Worm (Caenorhabditis elegans): ENCODE results near the gene gskl-1.
"Not testable (repeated sequence)": the region's sequence is repeated elsewhere in the genome, so short reads cannot be mapped to it uniquely, and the experiment has no call there.

DNA sequence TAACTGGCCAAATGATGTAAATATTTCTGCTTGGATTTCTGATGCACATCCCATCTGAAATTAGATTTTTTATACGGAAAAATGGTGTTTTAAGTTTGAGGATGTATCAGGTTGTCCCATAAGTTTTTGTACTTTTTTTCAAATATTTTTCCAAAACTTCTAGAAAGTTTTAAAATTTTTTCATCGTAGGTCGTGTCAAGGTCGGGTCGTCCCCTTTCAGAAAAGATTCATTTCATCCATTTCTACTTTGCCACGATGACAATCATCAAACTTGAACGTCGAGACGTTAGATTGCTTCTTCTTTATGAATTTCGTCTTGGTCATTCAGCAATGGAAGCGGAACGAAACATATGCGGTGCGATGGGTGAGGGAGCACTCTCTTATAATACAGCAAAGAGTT, 43.0 kb upstream of the gskl-1 start, which contains the start of gene sra-12:
- TF ChIP-seq nhr-76 (tag; optimal IDR thresholded peaks at IDR 0.05); unc-62 (GFP tag; optimal IDR thresholded peaks at IDR 0.05); nhr-67 (tag; optimal IDR thresholded peaks at IDR 0.05); snpc-4 (tag; optimal IDR thresholded peaks at IDR 0.05); jun-1 (tag; optimal IDR thresholded peaks at IDR 0.05); mdl-1 (tag; optimal IDR thresholded peaks at IDR 0.05); lin-39 (tag; optimal IDR thresholded peaks at IDR 0.05); nhr-25 (tag; optimal IDR thresholded peaks at IDR 0.05); nhr-237 (tag; optimal IDR thresholded peaks at IDR 0.05); pqm-1 (tag; optimal IDR thresholded peaks at IDR 0.05); ceh-82 (tag; optimal IDR thresholded peaks at IDR 0.05); fos-1 (tag; optimal IDR thresholded peaks at IDR 0.05); fkh-10 (GFP tag; optimal IDR thresholded peaks at IDR 0.05); pha-4 (tag; optimal IDR thresholded peaks at IDR 0.05): not testable (repeated sequence)

Data from whole organism, L3 larva.